Fruit fly (Drosophila melanogaster) whole organism, embryonic: Measurements from ENCODE around the gene CG3815.

ENCODE experiments used
- ATbp ChIP-seq: fragments of 200-800 bp; sonication (Bioruptor generic); optimal IDR thresholded peaks from 2 replicates; lab custom pipeline; 2017; ENCODE audit warnings: missing biosample characterization, mild to moderate bottlenecking, missing genetic modification characterization, missing genetic modification reagents
- Ada2b ChIP-seq: fragments of 200-800 bp; sonication (Bioruptor generic); IDR thresholded peaks from 2 replicates; pipeline ENCODE4 v1.3.6; 2022; ENCODE audit warnings: missing biosample characterization, missing genetic modification characterization
- Bgb ChIP-seq: fragments of 200-800 bp; sonication (Bioruptor generic); IDR thresholded peaks from 2 replicates; pipeline ENCODE4 v1.3.6; 2022; ENCODE audit warnings: missing biosample characterization, missing genetic modification characterization; ENCODE audit not compliant: partially characterized antibody
- CG10209 ChIP-seq: fragments of 200-800 bp; sonication (Bioruptor generic); optimal IDR thresholded peaks from 3 replicates; lab custom pipeline; 2017; ENCODE audit warnings: missing biosample characterization, mild to moderate bottlenecking, missing genetic modification characterization, missing genetic modification reagents
- CG10565 ChIP-seq: fragments of 200-800 bp; sonication (Bioruptor generic); optimal IDR thresholded peaks from 3 replicates; lab custom pipeline; 2016; ENCODE audit warnings: missing biosample characterization, mild to moderate bottlenecking, missing genetic modification characterization
- CG12219 ChIP-seq: fragments of 200-800 bp; sonication (Bioruptor generic); optimal IDR thresholded peaks from 3 replicates; lab custom pipeline; 2018; ENCODE audit warnings: missing biosample characterization, mild to moderate bottlenecking, missing genetic modification characterization
- CG13287 ChIP-seq: fragments of 200-800 bp; sonication (Bioruptor generic); IDR thresholded peaks from 2 replicates; pipeline ENCODE4 v1.3.6; 2022; ENCODE audit warnings: missing biosample characterization, missing genetic modification characterization; ENCODE audit not compliant: partially characterized antibody
- CG13624 ChIP-seq: fragments of 200-800 bp; sonication (Bioruptor generic); optimal IDR thresholded peaks from 2 replicates; lab custom pipeline; 2016; ENCODE audit warnings: missing biosample characterization, missing genetic modification characterization
- CG15601 ChIP-seq: fragments of 200-800 bp; sonication (Bioruptor generic); optimal IDR thresholded peaks from 3 replicates; lab custom pipeline; 2019; ENCODE audit warnings: missing biosample characterization, mild to moderate bottlenecking, missing genetic modification characterization, moderate library complexity
- CG32772 ChIP-seq: fragments of 200-800 bp; sonication (Bioruptor generic); IDR thresholded peaks from 2 replicates; pipeline ENCODE4 v1.3.6; 2022; ENCODE audit warnings: missing biosample characterization, missing genetic modification characterization
- CG3281 ChIP-seq: fragments of 200-800 bp; sonication (Bioruptor generic); optimal IDR thresholded peaks from 3 replicates; lab custom pipeline; 2017; ENCODE audit warnings: missing biosample characterization, mild to moderate bottlenecking, missing genetic modification characterization
- CG34422 ChIP-seq: fragments of 200-800 bp; sonication (Bioruptor generic); IDR thresholded peaks from 3 replicates; pipeline ENCODE4 v1.3.6; 2022; ENCODE audit warnings: missing biosample characterization, missing genetic modification characterization
- CG4360 ChIP-seq: fragments of 200-800 bp; sonication (Bioruptor generic); IDR thresholded peaks from 2 replicates; pipeline ENCODE4 v1.3.6; 2022; ENCODE audit warnings: missing biosample characterization, missing genetic modification characterization
- CG6254 ChIP-seq: fragments of 200-800 bp; sonication (Bioruptor generic); optimal IDR thresholded peaks from 3 replicates; lab custom pipeline; 2017; ENCODE audit warnings: mild to moderate bottlenecking, missing biosample characterization, missing genetic modification reagents, missing genetic modification characterization
- CG8089 ChIP-seq: fragments of 200-800 bp; sonication (Bioruptor generic); optimal IDR thresholded peaks from 3 replicates; lab custom pipeline; 2016; ENCODE audit warnings: missing biosample characterization, missing genetic modification characterization
- CG9727 ChIP-seq: fragments of 200-800 bp; sonication (Bioruptor generic); optimal IDR thresholded peaks from 3 replicates; lab custom pipeline; 2017; ENCODE audit warnings: missing biosample characterization, mild to moderate bottlenecking, missing genetic modification characterization
- CoRest ChIP-seq: fragments of 200-800 bp; sonication (Bioruptor generic); optimal IDR thresholded peaks from 3 replicates; lab custom pipeline; 2018; ENCODE audit warnings: missing biosample characterization, mild to moderate bottlenecking, missing genetic modification characterization, moderate library complexity
- D19B ChIP-seq: fragments of 200-800 bp; sonication (Bioruptor generic); optimal IDR thresholded peaks from 2 replicates; lab custom pipeline; 2017; ENCODE audit warnings: missing biosample characterization, mild to moderate bottlenecking, missing genetic modification characterization
- Dll ChIP-seq: fragments of 200-800 bp; sonication (Bioruptor generic); IDR thresholded peaks from 4 replicates; pipeline ENCODE4 v1.3.6; 2022; ENCODE audit warnings: missing biosample characterization, missing genetic modification characterization; ENCODE audit not compliant: partially characterized antibody
- Kr ChIP-seq: fragments of 200-800 bp; sonication (Bioruptor generic); optimal IDR thresholded peaks from 2 replicates; lab custom pipeline; 2017; ENCODE audit warnings: missing biosample characterization, mild to moderate bottlenecking, missing genetic modification characterization
- Lhr ChIP-seq: fragments of 200-800 bp; sonication (Bioruptor generic); optimal IDR thresholded peaks from 3 replicates; lab custom pipeline; 2017; ENCODE audit warnings: mild to moderate bottlenecking, missing biosample characterization, missing genetic modification reagents, missing genetic modification characterization
- MESR4 ChIP-seq: fragments of 200-800 bp; sonication (Bioruptor generic); optimal IDR thresholded peaks from 2 replicates; lab custom pipeline; 2018; ENCODE audit warnings: missing biosample characterization, mild to moderate bottlenecking, missing genetic modification characterization, moderate library complexity
- Nf-YA ChIP-seq: fragments of 200-800 bp; sonication (Bioruptor generic); IDR thresholded peaks from 2 replicates; pipeline ENCODE4 v1.3.6; 2022; ENCODE audit warnings: missing biosample characterization, missing genetic modification characterization
- Rx ChIP-seq: fragments of 200-800 bp; sonication (Bioruptor generic); IDR thresholded peaks from 2 replicates; pipeline ENCODE4 v1.3.6; 2022; ENCODE audit warnings: missing biosample characterization, missing genetic modification characterization
- Sry-δ ChIP-seq: fragments of 200-800 bp; sonication (Bioruptor generic); optimal IDR thresholded peaks from 2 replicates; lab custom pipeline; 2016; ENCODE audit warnings: missing biosample characterization, missing genetic modification characterization
- Xbp1 ChIP-seq: fragments of 200-800 bp; sonication (Bioruptor generic); optimal IDR thresholded peaks from 3 replicates; lab custom pipeline; 2016; ENCODE audit warnings: missing biosample characterization, mild to moderate bottlenecking, missing genetic modification characterization
- ab ChIP-seq: fragments of 200-800 bp; sonication (Bioruptor generic); optimal IDR thresholded peaks from 2 replicates; lab custom pipeline; 2016; ENCODE audit warnings: missing biosample characterization, missing genetic modification characterization
- bigmax ChIP-seq: fragments of 200-800 bp; sonication (Bioruptor generic); optimal IDR thresholded peaks from 2 replicates; lab custom pipeline; 2018; ENCODE audit warnings: missing biosample characterization, mild to moderate bottlenecking, missing genetic modification characterization
- bsh ChIP-seq, 2 experiments: fragments of 200-800 bp; sonication (Bioruptor generic); optimal IDR thresholded peaks; 2 replicates each; lab custom pipeline; 2017 to 2018; ENCODE audit warnings: mild to moderate bottlenecking in 2 of 2, missing biosample characterization in 2 of 2, missing genetic modification characterization in 2 of 2, moderate library complexity in 1 of 2
- cas ChIP-seq: fragments of 200-800 bp; sonication (Bioruptor generic); IDR thresholded peaks from 2 replicates; pipeline ENCODE4 v1.3.6; 2022; ENCODE audit warnings: missing biosample characterization, missing genetic modification characterization
- dmrt11E ChIP-seq: fragments of 200-800 bp; sonication (Bioruptor generic); optimal IDR thresholded peaks from 3 replicates; lab custom pipeline; 2018; ENCODE audit warnings: missing biosample characterization, mild to moderate bottlenecking, missing genetic modification characterization, moderate library complexity
- ewg ChIP-seq: fragments of 200-800 bp; sonication (Bioruptor generic); optimal IDR thresholded peaks from 3 replicates; lab custom pipeline; 2017; ENCODE audit warnings: mild to moderate bottlenecking, missing biosample characterization, missing genetic modification reagents, missing genetic modification characterization
- hb ChIP-seq: fragments of 200-800 bp; sonication (Bioruptor generic); IDR thresholded peaks from 3 replicates; pipeline ENCODE4 v1.3.6; 2022; ENCODE audit warnings: missing biosample characterization, missing genetic modification characterization; ENCODE audit not compliant: partially characterized antibody
- insv ChIP-seq, 2 experiments: fragments of 200-800 bp; sonication (Bioruptor generic); optimal IDR thresholded peaks; 3 replicates each; lab custom pipeline; 2016 to 2018; ENCODE audit warnings: missing biosample characterization in 2 of 2, missing genetic modification characterization in 2 of 2
- lab ChIP-seq: fragments of 200-800 bp; sonication (Bioruptor generic); optimal IDR thresholded peaks from 3 replicates; lab custom pipeline; 2017; ENCODE audit warnings: missing biosample characterization, missing genetic modification characterization, mild to moderate bottlenecking, moderate library complexity, missing genetic modification reagents
- lbe ChIP-seq: fragments of 200-800 bp; sonication (Bioruptor generic); optimal IDR thresholded peaks from 2 replicates; lab custom pipeline; 2016; ENCODE audit warnings: missing biosample characterization, mild to moderate bottlenecking, missing genetic modification characterization
- nerfin-2 ChIP-seq: fragments of 200-800 bp; sonication (Bioruptor generic); IDR thresholded peaks from 2 replicates; pipeline ENCODE4 v1.3.6; 2022; ENCODE audit warnings: missing biosample characterization, missing genetic modification characterization; ENCODE audit not compliant: partially characterized antibody
- nom ChIP-seq: fragments of 200-800 bp; sonication (Bioruptor generic); optimal IDR thresholded peaks from 2 replicates; lab custom pipeline; 2017; ENCODE audit warnings: missing biosample characterization, missing genetic modification characterization, mild to moderate bottlenecking, moderate library complexity, missing genetic modification reagents
- phol ChIP-seq: fragments of 200-800 bp; sonication (Bioruptor generic); optimal IDR thresholded peaks from 3 replicates; lab custom pipeline; 2018; ENCODE audit warnings: missing biosample characterization, mild to moderate bottlenecking, missing genetic modification characterization, moderate library complexity
- ranshi ChIP-seq: fragments of 200-800 bp; sonication (Bioruptor generic); IDR thresholded peaks from 2 replicates; pipeline ENCODE4 v1.3.6; 2022; ENCODE audit warnings: missing biosample characterization, missing genetic modification characterization
- repo ChIP-seq: fragments of 200-800 bp; sonication (Bioruptor generic); optimal IDR thresholded peaks from 2 replicates; lab custom pipeline; 2016; ENCODE audit warnings: missing biosample characterization, missing genetic modification characterization
- rib ChIP-seq: fragments of 200-800 bp; sonication (Bioruptor generic); IDR thresholded peaks from 2 replicates; pipeline ENCODE4 v1.3.6; 2022; ENCODE audit warnings: missing biosample characterization, missing genetic modification characterization
- row ChIP-seq: fragments of 200-800 bp; sonication (Bioruptor generic); IDR thresholded peaks from 3 replicates; pipeline ENCODE4 v1.3.6; 2022; ENCODE audit warnings: missing biosample characterization, missing genetic modification characterization
- schlank ChIP-seq: fragments of 200-800 bp; sonication (Bioruptor generic); optimal IDR thresholded peaks from 2 replicates; lab custom pipeline; 2018; ENCODE audit warnings: missing biosample characterization, mild to moderate bottlenecking, missing genetic modification characterization
- slou ChIP-seq: fragments of 200-800 bp; sonication (Bioruptor generic); optimal IDR thresholded peaks from 3 replicates; lab custom pipeline; 2016; ENCODE audit warnings: missing biosample characterization, missing genetic modification characterization
- tgo ChIP-seq: fragments of 200-800 bp; sonication (Bioruptor generic); IDR thresholded peaks from 3 replicates; pipeline ENCODE4 v1.3.6; 2022; ENCODE audit warnings: missing biosample characterization, missing genetic modification characterization
- vnd ChIP-seq: fragments of 200-800 bp; sonication (Bioruptor generic); IDR thresholded peaks from 3 replicates; pipeline ENCODE4 v1.3.6; 2022; ENCODE audit warnings: missing biosample characterization, missing genetic modification characterization; ENCODE audit not compliant: partially characterized antibody
- zen ChIP-seq: fragments of 200-800 bp; sonication (Bioruptor generic); optimal IDR thresholded peaks from 3 replicates; lab custom pipeline; 2018; ENCODE audit warnings: missing biosample characterization, mild to moderate bottlenecking, missing genetic modification characterization, moderate library complexity
- zen2 ChIP-seq: fragments of 200-800 bp; sonication (Bioruptor generic); IDR thresholded peaks from 3 replicates; pipeline ENCODE4 v1.3.6; 2022; ENCODE audit warnings: missing biosample characterization, missing genetic modification characterization; ENCODE audit not compliant: partially characterized antibody

The CG3815 gene

DNA sequence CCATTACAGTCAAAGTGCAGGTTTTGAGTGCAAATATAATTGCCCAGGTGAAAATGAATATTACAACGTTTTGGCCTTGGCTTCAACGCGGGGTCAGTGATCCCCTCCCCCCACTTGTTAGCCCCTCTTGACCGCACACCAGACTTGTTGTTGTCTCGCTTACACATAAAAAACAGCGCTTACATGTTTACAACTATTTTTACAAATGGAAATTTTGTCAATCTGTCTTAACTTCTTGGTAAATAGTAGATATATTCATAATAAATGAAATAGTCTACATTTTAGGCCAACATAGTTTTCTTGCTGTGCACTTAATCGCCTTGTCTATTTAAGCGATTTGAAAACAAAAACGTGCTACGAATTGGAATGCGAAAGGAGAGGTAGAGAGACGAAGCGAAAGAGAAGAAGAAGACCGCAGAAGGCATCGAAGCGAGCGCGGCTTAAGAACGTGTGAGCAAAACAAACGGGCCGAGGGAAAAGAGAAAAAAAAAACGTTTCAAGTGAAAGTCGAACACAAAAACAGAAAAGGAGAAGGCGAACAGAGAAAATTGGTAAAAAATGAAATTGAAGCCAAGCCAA lies 44.9 kb downstream of the CG3815 start (continued):
- peak; percentile 26 for TF ChIP-seq CG12219 (GFP tag; lab: Kevin White, UChicago)
- TF ChIP-seq Sry-δ: no peak
- TF ChIP-seq repo (GFP tag; lab: Kevin White, UChicago): no peak
- TF ChIP-seq lbe: no peak
- peak; percentile 58 for TF ChIP-seq ranshi (GFP tag; lab: Robert Waterston, UW)
- TF ChIP-seq CG10565: no peak
- no peak for TF ChIP-seq CG13287 (GFP tag; lab: Robert Waterston, UW)
- no peak for TF ChIP-seq zen2 (GFP tag; lab: Robert Waterston, UW)
- TF ChIP-seq CG6254 (GFP tag; lab: Kevin White, UChicago): no peak
- peak; percentile 68 for TF ChIP-seq tgo (GFP tag; lab: Robert Waterston, UW)
- TF ChIP-seq dmrt11E (tag; lab: Kevin White, UChicago): no peak
- no peak for TF ChIP-seq zen
- no peak for TF ChIP-seq bigmax
- no peak for TF ChIP-seq vnd (GFP tag; lab: Robert Waterston, UW)
- peak; percentile 56 for TF ChIP-seq Ada2b (GFP tag; lab: Robert Waterston, UW)
- no peak for TF ChIP-seq ab
- TF ChIP-seq Kr (GFP tag; lab: Kevin White, UChicago): no peak
- peak; percentile 19 for TF ChIP-seq schlank (tag; lab: Kevin White, UChicago)
- TF ChIP-seq D19B (GFP tag; lab: Kevin White, UChicago): no peak
- no peak for TF ChIP-seq Lhr
- TF ChIP-seq rib: peak; percentile 25; the same call in 1 of the 2 replicates
- TF ChIP-seq slou (GFP tag; lab: Kevin White, UChicago): no peak
- no peak for TF ChIP-seq CG9727 (GFP tag; lab: Kevin White, UChicago)
- peak; percentile 65 for TF ChIP-seq ATbp (GFP tag; lab: Kevin White, UChicago)
- peak; percentile 46 for TF ChIP-seq CG15601 (tag; lab: Kevin White, UChicago)
- peak; percentile 43; the same call in 1 of the 2 replicates for TF ChIP-seq CG4360
- TF ChIP-seq CG10209 (GFP tag; lab: Kevin White, UChicago): peak; percentile 34
- TF ChIP-seq Nf-YA: peak; percentile 62
- TF ChIP-seq Bgb: no peak
- TF ChIP-seq phol (tag; lab: Kevin White, UChicago): peak; percentile 57
- TF ChIP-seq insv (GFP tag; optimal IDR thresholded peaks at IDR 0.05; lab: Kevin White, UChicago): no peak
- no peak for TF ChIP-seq CG8089 (GFP tag; lab: Kevin White, UChicago)
- TF ChIP-seq CoRest (tag; lab: Kevin White, UChicago): peak; percentile 22
- TF ChIP-seq hb (GFP tag; lab: Robert Waterston, UW): no peak
- peak; percentile 52 for TF ChIP-seq Xbp1 (GFP tag; lab: Kevin White, UChicago)
- peak; percentile 27 for TF ChIP-seq ewg
- TF ChIP-seq bsh (GFP tag; optimal IDR thresholded peaks at IDR 0.05; lab: Kevin White, UChicago): peak in 1 of 2 experiments; percentile 73
- TF ChIP-seq row (GFP tag; lab: Robert Waterston, UW): peak; percentile 61
- peak; percentile 51; the same call in 1 of the 2 replicates for TF ChIP-seq CG32772
- no peak for TF ChIP-seq Dll (GFP tag; lab: Robert Waterston, UW)
- TF ChIP-seq nom (GFP tag; lab: Kevin White, UChicago): no peak
- TF ChIP-seq CG13624 (GFP tag; lab: Kevin White, UChicago): peak; percentile 22
- TF ChIP-seq lab (GFP tag; lab: Kevin White, UChicago): peak; percentile 71
- no peak for TF ChIP-seq cas (GFP tag; lab: Robert Waterston, UW)
- TF ChIP-seq nerfin-2 (GFP tag; lab: Robert Waterston, UW): no peak
- TF ChIP-seq CG34422 (GFP tag; lab: Robert Waterston, UW): peak; percentile 64; the same call in 2 of the 3 replicates
- peak; percentile 39 for TF ChIP-seq CG3281 (GFP tag; lab: Kevin White, UChicago)
- TF ChIP-seq MESR4 (GFP tag; lab: Kevin White, UChicago): no peak
- peak; percentile 56; the same call in 1 of the 2 replicates for TF ChIP-seq Rx
